Worm (Caenorhabditis elegans): ENCODE results near the gene Y47D7A.18.

Y47D7A.18 gene

ce11 chrV:4375807-4376564 lies 40.6 kb downstream of the Y47D7A.18 start, which contains the start of gene F32D1.7:
F32D1.7 (minus strand) TSS chrV:4376173.
- TF ChIP-seq unc-62 (GFP tag; optimal IDR thresholded peaks at IDR 0.05), result no peak

DNA sequence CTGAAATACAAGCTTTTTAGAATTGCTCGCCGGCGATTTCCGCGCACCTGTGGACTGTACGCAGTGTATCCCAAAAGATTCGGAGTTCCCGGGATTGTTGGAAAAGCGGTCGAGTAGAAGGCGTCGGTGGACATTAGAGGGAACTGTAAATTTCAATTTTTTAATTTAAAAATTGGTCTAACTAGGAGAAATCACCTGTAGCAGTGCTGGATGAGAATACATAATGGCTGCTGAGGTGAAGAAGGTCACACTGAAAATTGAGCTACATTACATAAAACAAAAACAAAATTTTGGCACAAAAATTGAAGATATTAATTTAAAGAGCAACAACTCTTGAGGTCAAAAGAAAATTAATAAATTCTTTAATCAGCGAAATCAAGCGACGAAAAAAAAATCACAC lies 42.0 kb downstream of the Y47D7A.18 start, which contains the start of gene neg-1:
TSS of gene neg-1 (minus strand) at position 250 of the 400 bp plus-strand sequence.
- TF ChIP-seq unc-62 (GFP tag; optimal IDR thresholded peaks at IDR 0.05), result no peak

ce11 chrV:4373656-4374055 lies 43.0 kb downstream of the Y47D7A.18 start:
- TF ChIP-seq unc-62 (GFP tag; optimal IDR thresholded peaks at IDR 0.05), result no peak

- TF ChIP-seq unc-62 (GFP tag; optimal IDR thresholded peaks at IDR 0.05), result no peak
Observed at ce11 chrV:4372986-4373385, 43.6 kb downstream of the Y47D7A.18 start.

ce11 chrV:4371309-4371933 lies 45.2 kb downstream of the Y47D7A.18 start, which contains the start of the genes gmpr-1 and fipp-1:
gmpr-1 (minus strand) TSS chrV:4371383.
fipp-1 (plus strand) TSS chrV:4371807.
- TF ChIP-seq unc-62 (GFP tag; optimal IDR thresholded peaks at IDR 0.05), result no peak

ce11 chrV:4370515-4370914 lies 46.1 kb downstream of the Y47D7A.18 start:
- no peak for TF ChIP-seq unc-62 (GFP tag; optimal IDR thresholded peaks at IDR 0.05)

DNA sequence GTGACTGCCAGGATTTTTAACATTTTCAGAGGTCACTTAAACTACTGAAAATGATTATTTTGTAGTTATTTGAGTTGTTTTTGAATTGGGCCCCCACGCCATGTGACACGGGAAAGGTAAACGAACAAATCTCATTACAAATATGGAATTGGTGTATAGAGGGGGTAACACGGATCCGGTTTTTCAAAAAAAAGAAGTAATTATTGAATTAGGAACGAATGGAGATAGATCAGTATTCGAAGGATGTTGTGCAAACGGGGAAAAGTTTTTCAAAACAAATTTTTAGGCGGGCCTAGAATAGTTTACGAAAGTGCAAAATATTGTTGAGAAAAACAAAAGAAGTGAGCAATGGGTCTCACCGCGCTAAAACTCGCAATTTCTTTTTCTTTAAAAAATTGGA lies 50.2 kb downstream of the Y47D7A.18 start, which contains the start of gene F32D1.11:
TSS of gene F32D1.11 (minus strand) at position 101 of the 400 bp plus-strand sequence.
- no peak for TF ChIP-seq unc-62 (GFP tag; optimal IDR thresholded peaks at IDR 0.05)

Measured in whole organism, dauer.